Worm (Caenorhabditis elegans): ENCODE results near the gene ncs-4.

The ncs-4 gene

DNA sequence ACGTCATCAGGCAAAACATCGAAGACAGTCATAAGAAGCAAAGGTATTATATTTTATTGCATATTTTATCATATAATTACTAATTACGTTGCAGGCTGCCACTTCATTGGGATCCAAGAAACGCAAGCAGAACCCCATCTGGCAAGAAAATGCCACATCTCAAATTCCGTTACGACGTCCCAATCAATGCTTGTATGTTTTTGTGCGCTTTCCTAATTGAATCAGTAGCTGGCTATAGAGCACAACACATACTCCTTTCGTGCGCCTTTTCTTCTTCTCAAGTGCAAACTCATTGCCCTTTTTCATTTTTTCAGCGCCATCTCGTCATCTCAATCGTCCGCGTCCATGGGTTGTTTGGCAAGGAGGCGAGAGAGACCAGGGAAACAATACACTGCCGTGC, 25.4 kb upstream of the ncs-4 start:
- TF ChIP-seq elt-1 (tag; optimal IDR thresholded peaks at IDR 0.05) (no peak), lsy-12 (tag; optimal IDR thresholded peaks at IDR 0.05) (no peak), mdl-1 (tag; optimal IDR thresholded peaks at IDR 0.05) (no peak), nhr-28 (tag; optimal IDR thresholded peaks at IDR 0.05) (no peak), unc-62 (GFP tag; optimal IDR thresholded peaks at IDR 0.05) (no peak), fkh-2 (tag; optimal IDR thresholded peaks at IDR 0.05) (no peak), ceh-9 (tag; optimal IDR thresholded peaks at IDR 0.05) (no peak), lin-39 (tag; optimal IDR thresholded peaks at IDR 0.05) (no peak), ztf-4 (tag; optimal IDR thresholded peaks at IDR 0.05) (no peak), nhr-25 (tag; optimal IDR thresholded peaks at IDR 0.05) (no peak), zag-1 (tag; optimal IDR thresholded peaks at IDR 0.05) (no peak), eor-1 (tag; optimal IDR thresholded peaks at IDR 0.05) (no peak), nhr-43 (tag; optimal IDR thresholded peaks at IDR 0.05; ENCODE audit: poor library complexity, severe bottlenecking) (no peak)

DNA sequence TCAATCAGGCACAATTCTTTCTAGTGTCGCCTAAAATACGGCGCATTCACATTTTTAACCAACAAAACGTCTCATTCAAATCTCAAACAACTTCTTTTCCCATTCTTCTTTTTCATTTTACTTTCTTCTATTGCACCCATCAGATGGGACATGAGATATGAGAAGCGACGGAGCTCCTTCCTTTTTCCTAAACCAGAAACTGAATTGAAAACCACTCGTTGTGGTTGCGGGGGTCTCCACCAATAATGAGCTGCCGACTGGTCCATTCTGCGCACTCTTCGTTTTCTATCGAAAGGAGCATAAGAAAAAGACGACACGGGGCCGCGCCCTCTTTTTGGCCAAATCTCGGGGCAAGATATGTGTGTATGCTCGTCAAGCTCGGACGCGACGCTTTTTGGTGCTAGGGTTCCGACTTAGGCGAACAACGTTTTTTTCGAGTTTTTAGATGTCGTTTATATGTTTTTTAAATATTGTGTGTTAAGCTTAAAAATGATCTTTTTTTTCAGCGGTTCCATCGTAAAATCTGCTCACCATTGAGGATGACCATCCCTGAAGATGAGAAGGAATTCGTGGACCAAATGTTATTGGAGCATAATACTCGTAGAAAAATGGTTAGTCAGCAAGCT, 21.9 kb upstream of the ncs-4 start, which contains the start of gene F09B9.5:
Gene F09B9.5 (plus strand): TSS at position 501 of the 626 bp plus-strand sequence.
- TF ChIP-seq pqm-1 (tag; optimal IDR thresholded peaks at IDR 0.05) (no peak), ceh-9 (tag; optimal IDR thresholded peaks at IDR 0.05) (no peak), hmg-11 (tag; optimal IDR thresholded peaks at IDR 0.05) (peak; percentile 24), nfya-1 (tag; optimal IDR thresholded peaks at IDR 0.05; ENCODE audit: insufficient read depth) (peak; percentile 62), mdl-1 (tag; optimal IDR thresholded peaks at IDR 0.05) (no peak), tbx-2 (tag; optimal IDR thresholded peaks at IDR 0.05) (no peak), unc-62 (GFP tag; optimal IDR thresholded peaks at IDR 0.05) (peak; percentile 49), egl-5 (tag; optimal IDR thresholded peaks at IDR 0.05) (no peak), elt-2 (tag; optimal IDR thresholded peaks at IDR 0.05) (no peak)

DNA sequence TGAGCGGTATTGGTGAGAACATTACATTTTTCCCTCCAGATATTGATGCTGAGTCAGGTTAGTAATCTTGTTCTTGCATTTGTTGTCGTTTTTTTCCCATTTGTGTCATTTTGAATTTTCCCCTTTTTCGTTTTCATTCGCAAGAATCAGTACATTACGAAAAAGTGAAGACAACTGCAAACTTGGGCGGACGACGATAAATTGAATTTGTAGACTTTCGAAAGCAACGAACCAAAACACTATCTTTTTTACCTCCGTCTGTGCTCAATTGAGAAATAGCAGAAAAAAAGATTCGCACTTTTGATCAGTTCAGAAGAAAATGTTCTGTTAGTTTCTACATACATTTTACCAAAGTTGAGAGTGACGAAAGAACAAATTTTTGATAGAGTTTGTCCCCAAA, 21.2 kb upstream of the ncs-4 start:
- no peak for TF ChIP-seq elt-1 (tag; optimal IDR thresholded peaks at IDR 0.05)
- peak; percentile 40 for TF ChIP-seq fkh-10 (GFP tag; optimal IDR thresholded peaks at IDR 0.05)

DNA sequence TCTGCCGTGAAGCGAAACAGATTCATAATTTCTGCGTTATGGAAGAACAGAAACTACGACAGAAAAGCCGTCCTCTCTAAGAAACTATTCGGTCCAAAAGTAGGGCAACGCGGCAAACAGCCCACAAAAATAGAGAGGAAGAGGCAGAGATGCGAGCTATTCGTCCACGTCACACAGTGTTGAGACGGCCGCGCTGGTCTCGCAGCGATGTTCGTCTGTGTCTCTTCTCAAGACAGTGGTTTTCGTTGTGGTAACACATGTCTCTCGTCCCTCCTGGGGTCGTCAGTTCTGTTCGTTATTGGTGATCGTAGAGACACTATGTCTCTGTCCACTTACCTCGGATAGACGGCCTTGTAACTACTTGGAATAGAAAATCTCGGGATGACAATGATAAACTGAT, 17.6 kb upstream of the ncs-4 start, which contains the start of gene erd-2.1:
Gene erd-2.1 (minus strand): TSS at position 114 of the 400 bp plus-strand sequence.
- peak; percentile 2 for TF ChIP-seq snpc-4 (tag; optimal IDR thresholded peaks at IDR 0.05)
- TF ChIP-seq lin-15B (tag; optimal IDR thresholded peaks at IDR 0.05), result peak; percentile 57
- no peak for TF ChIP-seq mml-1 (tag; optimal IDR thresholded peaks at IDR 0.05)
- no peak for TF ChIP-seq nhr-28 (tag; optimal IDR thresholded peaks at IDR 0.05)
- peak; percentile 35 for TF ChIP-seq pqm-1 (tag; optimal IDR thresholded peaks at IDR 0.05)
- peak; percentile 40 for TF ChIP-seq ceh-28 (tag; optimal IDR thresholded peaks at IDR 0.05)
- peak; percentile 89 for TF ChIP-seq nhr-23 (tag; optimal IDR thresholded peaks at IDR 0.05)
- peak; percentile 58 for TF ChIP-seq nhr-43 (tag; optimal IDR thresholded peaks at IDR 0.05; ENCODE audit: poor library complexity, severe bottlenecking)
- no peak for TF ChIP-seq jun-1 (tag; optimal IDR thresholded peaks at IDR 0.05)
- TF ChIP-seq ztf-4 (tag; optimal IDR thresholded peaks at IDR 0.05), result no peak
- no peak for TF ChIP-seq zag-1 (tag; optimal IDR thresholded peaks at IDR 0.05)
- peak; percentile 75 for TF ChIP-seq lin-39 (tag; optimal IDR thresholded peaks at IDR 0.05)
- no peak for TF ChIP-seq R02D3.7 (tag; optimal IDR thresholded peaks at IDR 0.05)
- TF ChIP-seq sea-2 (GFP tag; optimal IDR thresholded peaks at IDR 0.05), result no peak
- TF ChIP-seq nhr-237 (tag; optimal IDR thresholded peaks at IDR 0.05), result no peak
- no peak for TF ChIP-seq nhr-77 (tag; optimal IDR thresholded peaks at IDR 0.05)
- no peak for TF ChIP-seq ZK546.5 (tag; optimal IDR thresholded peaks at IDR 0.05)
- peak; percentile 95 for TF ChIP-seq nfya-1 (tag; optimal IDR thresholded peaks at IDR 0.05; ENCODE audit: insufficient read depth)
- peak; percentile 2 for TF ChIP-seq lsy-12 (tag; optimal IDR thresholded peaks at IDR 0.05)
- TF ChIP-seq ceh-16 (tag; optimal IDR thresholded peaks at IDR 0.05), result no peak
- peak; percentile 57 for TF ChIP-seq nhr-25 (tag; optimal IDR thresholded peaks at IDR 0.05)
- TF ChIP-seq ceh-82 (tag; optimal IDR thresholded peaks at IDR 0.05), result no peak
- TF ChIP-seq egl-5 (tag; optimal IDR thresholded peaks at IDR 0.05), result peak; percentile 69
- peak; percentile 69 for TF ChIP-seq ama-1 (optimal IDR thresholded peaks at IDR 0.05)
- TF ChIP-seq hmg-11 (tag; optimal IDR thresholded peaks at IDR 0.05), result peak; percentile 75
- TF ChIP-seq daf-12 (tag; optimal IDR thresholded peaks at IDR 0.05), result no peak
- TF ChIP-seq elt-1 (tag; optimal IDR thresholded peaks at IDR 0.05), result no peak
- TF ChIP-seq elt-2 (tag; optimal IDR thresholded peaks at IDR 0.05), result peak; percentile 52
- peak; percentile 20 for TF ChIP-seq tbx-2 (tag; optimal IDR thresholded peaks at IDR 0.05)
- TF ChIP-seq unc-39 (tag; optimal IDR thresholded peaks at IDR 0.05), result no peak
- TF ChIP-seq pha-4 (tag; optimal IDR thresholded peaks at IDR 0.05), result peak; percentile 69
- no peak for TF ChIP-seq egl-27 (tag; optimal IDR thresholded peaks at IDR 0.05)
- no peak for TF ChIP-seq mdl-1 (tag; optimal IDR thresholded peaks at IDR 0.05)
- no peak for TF ChIP-seq ztf-11 (tag; optimal IDR thresholded peaks at IDR 0.05)
- TF ChIP-seq aly-2 (tag; optimal IDR thresholded peaks at IDR 0.05), result no peak
- no peak for TF ChIP-seq skn-1 (tag; optimal IDR thresholded peaks at IDR 0.05)
- TF ChIP-seq nhr-76 (tag; optimal IDR thresholded peaks at IDR 0.05), result no peak
- no peak for TF ChIP-seq fkh-2 (tag; optimal IDR thresholded peaks at IDR 0.05)
- TF ChIP-seq nhr-67 (tag; optimal IDR thresholded peaks at IDR 0.05), result no peak
